Worm (Caenorhabditis elegans) whole organism, L1 larva: ENCODE data around the gene C29F7.1.

Source experiments
- ceh-88 ChIP-seq: fragments of 200-800 bp; sonication (Bioruptor generic); IDR thresholded peaks from 2 replicates; pipeline ENCODE4 v1.3.6; 2022; ENCODE audit warnings: missing genetic modification characterization, missing compliant biosample characterization
- elt-2 ChIP-seq: sonication (generic microtip); optimal IDR thresholded peaks from 2 replicates; lab custom pipeline; 2016; ENCODE audit warnings: missing genetic modification characterization, mild to moderate bottlenecking, inconsistent platforms, missing compliant biosample characterization, missing genetic modification reagents
- lin-13 ChIP-seq: fragments of 150-350 bp; optimal IDR thresholded peaks from 2 replicates; lab custom pipeline; 2014; ENCODE audit warnings: missing biosample characterization, missing genetic modification reagents, missing genetic modification characterization
- lin-39 ChIP-seq: fragments of 150-350 bp; optimal IDR thresholded peaks from 2 replicates; lab custom pipeline; 2014; ENCODE audit warnings: missing biosample characterization, missing genetic modification reagents, missing genetic modification characterization
- lir-3 ChIP-seq: sonication (generic microtip); optimal IDR thresholded peaks from 2 replicates; lab custom pipeline; 2016; ENCODE audit warnings: mild to moderate bottlenecking, missing genetic modification characterization, moderate library complexity, missing compliant biosample characterization; ENCODE audit not compliant: poor library complexity
- nhr-77 ChIP-seq: fragments of 150-350 bp; optimal IDR thresholded peaks from 2 replicates; lab custom pipeline; 2014; ENCODE audit warnings: missing biosample characterization, missing genetic modification characterization
- skn-1 ChIP-seq: fragments of 150-350 bp; optimal IDR thresholded peaks from 2 replicates; lab custom pipeline; 2014; ENCODE audit warnings: missing biosample characterization, missing genetic modification characterization
- tbx-2 ChIP-seq: sonication (generic microtip); optimal IDR thresholded peaks from 2 replicates; lab custom pipeline; 2016; ENCODE audit warnings: missing genetic modification characterization, missing compliant biosample characterization

ce11 chrX:13376185-13376584 lies 33.6 kb upstream of the C29F7.1 start:
- TF ChIP-seq lir-3 (tag; lab: Kevin White, UChicago) (no peak), lin-13 (GFP tag; lab: Kevin White, UChicago) (no peak), lin-39 (no peak), tbx-2 (no peak), nhr-77 (tag; lab: Kevin White, UChicago) (no peak), elt-2 (tag; lab: Kevin White, UChicago) (no peak), ceh-88 (GFP tag; lab: Robert Waterston, UW) (no peak), skn-1 (no peak)
